Fruit fly (Drosophila melanogaster) whole organism, embryonic: ENCODE measurements around the gene Fitm.

Experiments
- Ada2b ChIP-seq: fragments of 200-800 bp; sonication (Bioruptor generic); IDR thresholded peaks from 2 replicates; pipeline ENCODE4 v1.3.6; 2022; ENCODE audit warnings: missing biosample characterization, missing genetic modification characterization
- Bteb2 ChIP-seq: fragments of 200-800 bp; sonication (Bioruptor generic); optimal IDR thresholded peaks from 2 replicates; lab custom pipeline; 2016; ENCODE audit warnings: missing biosample characterization, missing genetic modification characterization
- CG10267 ChIP-seq: fragments of 200-800 bp; sonication (Bioruptor generic); optimal IDR thresholded peaks from 2 replicates; lab custom pipeline; 2018; ENCODE audit warnings: missing biosample characterization, mild to moderate bottlenecking, missing genetic modification characterization, moderate library complexity
- CG10543 ChIP-seq: fragments of 200-800 bp; sonication (Bioruptor generic); optimal IDR thresholded peaks from 3 replicates; lab custom pipeline; 2017; ENCODE audit warnings: missing biosample characterization, mild to moderate bottlenecking, missing genetic modification characterization, moderate library complexity
- CG12299 ChIP-seq: fragments of 200-800 bp; sonication (Bioruptor generic); optimal IDR thresholded peaks from 2 replicates; lab custom pipeline; 2018; ENCODE audit warnings: missing biosample characterization, mild to moderate bottlenecking, missing genetic modification characterization
- CG14710 ChIP-seq: fragments of 200-800 bp; sonication (Bioruptor generic); optimal IDR thresholded peaks from 3 replicates; lab custom pipeline; 2019; ENCODE audit warnings: missing biosample characterization, mild to moderate bottlenecking, missing genetic modification characterization, moderate library complexity
- CG15269 ChIP-seq: fragments of 200-800 bp; sonication (Bioruptor generic); optimal IDR thresholded peaks from 2 replicates; lab custom pipeline; 2018; ENCODE audit warnings: missing biosample characterization, mild to moderate bottlenecking, missing genetic modification characterization, moderate library complexity
- CG1529 ChIP-seq: fragments of 200-800 bp; sonication (Bioruptor generic); optimal IDR thresholded peaks from 3 replicates; lab custom pipeline; 2018; ENCODE audit warnings: missing biosample characterization, missing genetic modification characterization
- CG16813 ChIP-seq: fragments of 200-800 bp; sonication (Bioruptor generic); IDR thresholded peaks from 3 replicates; pipeline ENCODE4 v1.3.6; 2022; ENCODE audit warnings: missing biosample characterization, missing genetic modification characterization; ENCODE audit not compliant: partially characterized antibody
- CG17385 ChIP-seq: fragments of 200-800 bp; sonication (Bioruptor generic); optimal IDR thresholded peaks from 3 replicates; lab custom pipeline; 2018; ENCODE audit warnings: missing biosample characterization, mild to moderate bottlenecking, missing genetic modification characterization
- CG18476 ChIP-seq: fragments of 200-800 bp; sonication (Bioruptor generic); optimal IDR thresholded peaks from 2 replicates; lab custom pipeline; 2016; ENCODE audit warnings: missing biosample characterization, mild to moderate bottlenecking, missing genetic modification characterization
- CG18764 ChIP-seq: fragments of 200-800 bp; sonication (Bioruptor generic); optimal IDR thresholded peaks from 3 replicates; lab custom pipeline; 2016; ENCODE audit warnings: missing biosample characterization, missing genetic modification characterization
- CG2199 ChIP-seq: fragments of 200-800 bp; sonication (Bioruptor generic); IDR thresholded peaks from 3 replicates; pipeline ENCODE4 v1.3.6; 2022; ENCODE audit warnings: missing biosample characterization, missing genetic modification characterization
- CG2875 ChIP-seq: fragments of 200-800 bp; sonication (Bioruptor generic); optimal IDR thresholded peaks from 2 replicates; lab custom pipeline; 2017; ENCODE audit warnings: missing biosample characterization, mild to moderate bottlenecking, missing genetic modification characterization, missing genetic modification reagents
- CG31224 ChIP-seq: fragments of 200-800 bp; sonication (Bioruptor generic); IDR thresholded peaks from 2 replicates; pipeline ENCODE4 v1.3.6; 2022; ENCODE audit warnings: missing biosample characterization, missing genetic modification characterization
- CG5180 ChIP-seq: fragments of 200-800 bp; sonication (Bioruptor generic); optimal IDR thresholded peaks from 3 replicates; lab custom pipeline; 2017; ENCODE audit warnings: missing biosample characterization, missing genetic modification characterization, mild to moderate bottlenecking, moderate library complexity, missing genetic modification reagents
- CG6791 ChIP-seq: fragments of 200-800 bp; sonication (Bioruptor generic); IDR thresholded peaks from 3 replicates; pipeline ENCODE4 v1.3.6; 2022; ENCODE audit warnings: missing biosample characterization, missing genetic modification characterization; ENCODE audit not compliant: partially characterized antibody
- CG7556 ChIP-seq: fragments of 200-800 bp; sonication (Bioruptor generic); optimal IDR thresholded peaks from 2 replicates; lab custom pipeline; 2017; ENCODE audit warnings: missing biosample characterization, mild to moderate bottlenecking, missing genetic modification characterization
- CG8290 ChIP-seq, 3 experiments: fragments of 200-800 bp; sonication (Bioruptor generic); optimal IDR thresholded peaks; 2 replicates each; lab custom pipeline; 2016 to 2019; ENCODE audit warnings: missing biosample characterization in 3 of 3, missing genetic modification characterization in 3 of 3, mild to moderate bottlenecking in 2 of 3, moderate library complexity in 1 of 3
- CG8924 ChIP-seq: fragments of 200-800 bp; optimal IDR thresholded peaks from 3 replicates; lab custom pipeline; 2019; ENCODE audit warnings: missing biosample characterization, mild to moderate bottlenecking, missing genetic modification characterization, moderate library complexity
- CG8944 ChIP-seq: fragments of 200-800 bp; sonication (Bioruptor generic); optimal IDR thresholded peaks from 3 replicates; lab custom pipeline; 2016; ENCODE audit warnings: missing biosample characterization, missing genetic modification characterization
- Dip2 ChIP-seq: fragments of 200-800 bp; sonication (Bioruptor generic); IDR thresholded peaks from 2 replicates; pipeline ENCODE4 v1.3.6; 2022; ENCODE audit warnings: missing biosample characterization, missing genetic modification characterization
- Dip3 ChIP-seq: fragments of 200-800 bp; sonication (Bioruptor generic); optimal IDR thresholded peaks from 3 replicates; lab custom pipeline; 2016; ENCODE audit warnings: missing biosample characterization, missing genetic modification characterization
- Doc3 ChIP-seq: fragments of 200-800 bp; sonication (Bioruptor generic); IDR thresholded peaks from 3 replicates; pipeline ENCODE4 v1.3.6; 2022; ENCODE audit warnings: missing biosample characterization, missing genetic modification characterization; ENCODE audit not compliant: partially characterized antibody
- Fer2 ChIP-seq: fragments of 200-800 bp; sonication (Bioruptor generic); optimal IDR thresholded peaks from 2 replicates; lab custom pipeline; 2018; ENCODE audit warnings: missing biosample characterization, mild to moderate bottlenecking, missing genetic modification characterization, moderate library complexity
- Gsc ChIP-seq: fragments of 200-800 bp; sonication (Bioruptor generic); IDR thresholded peaks from 2 replicates; pipeline ENCODE4 v1.3.6; 2022; ENCODE audit warnings: missing biosample characterization, missing genetic modification characterization
- H15 ChIP-seq: fragments of 200-800 bp; sonication (Bioruptor generic); IDR thresholded peaks from 3 replicates; pipeline ENCODE4 v1.3.6; 2022; ENCODE audit warnings: missing biosample characterization, missing genetic modification characterization
- Lpt ChIP-seq: fragments of >200 bp; optimal IDR thresholded peaks from 2 replicates; lab custom pipeline; 2018; ENCODE audit warnings: missing biosample characterization, missing genetic modification characterization
- MESR4 ChIP-seq: fragments of 200-800 bp; sonication (Bioruptor generic); optimal IDR thresholded peaks from 2 replicates; lab custom pipeline; 2018; ENCODE audit warnings: missing biosample characterization, mild to moderate bottlenecking, missing genetic modification characterization, moderate library complexity
- Myb ChIP-seq: fragments of 200-800 bp; sonication (Bioruptor generic); optimal IDR thresholded peaks from 2 replicates; lab custom pipeline; 2016; ENCODE audit warnings: missing biosample characterization, missing genetic modification characterization
- NK7.1 ChIP-seq: fragments of 200-800 bp; sonication (Bioruptor generic); optimal IDR thresholded peaks from 3 replicates; lab custom pipeline; 2016; ENCODE audit warnings: missing biosample characterization, missing genetic modification characterization
- Oli ChIP-seq: fragments of 200-800 bp; sonication (Bioruptor generic); optimal IDR thresholded peaks from 2 replicates; lab custom pipeline; 2018; ENCODE audit warnings: missing biosample characterization, mild to moderate bottlenecking, missing genetic modification characterization, moderate library complexity
- Stat92E ChIP-seq, 3 experiments: fragments of >200 bp in 2 of 3; fragments of 200-800 bp in 1 of 3; sonication (Bioruptor generic) in 1 of 3; optimal IDR thresholded peaks; 2 replicates each; lab custom pipeline; 2017 to 2019; ENCODE audit warnings: missing biosample characterization in 3 of 3, missing genetic modification characterization in 3 of 3, mild to moderate bottlenecking in 1 of 3, moderate library complexity in 1 of 3
- abd-A ChIP-seq: fragments of 200-800 bp; sonication (Bioruptor generic); optimal IDR thresholded peaks from 3 replicates; lab custom pipeline; 2019; ENCODE audit warnings: missing biosample characterization, mild to moderate bottlenecking, missing genetic modification characterization, moderate library complexity
- bigmax ChIP-seq: fragments of 200-800 bp; sonication (Bioruptor generic); optimal IDR thresholded peaks from 2 replicates; lab custom pipeline; 2018; ENCODE audit warnings: missing biosample characterization, mild to moderate bottlenecking, missing genetic modification characterization
- br ChIP-seq: fragments of >200 bp; optimal IDR thresholded peaks from 2 replicates; lab custom pipeline; 2017
- btn ChIP-seq: fragments of 200-800 bp; sonication (Bioruptor generic); optimal IDR thresholded peaks from 2 replicates; lab custom pipeline; 2016; ENCODE audit warnings: missing biosample characterization, missing genetic modification characterization
- chinmo ChIP-seq: fragments of 200-800 bp; sonication (Bioruptor generic); IDR thresholded peaks from 4 replicates; pipeline ENCODE4 v1.3.6; 2022; ENCODE audit warnings: missing biosample characterization, missing genetic modification characterization; ENCODE audit not compliant: partially characterized antibody
- dan ChIP-seq: fragments of 200-800 bp; sonication (Bioruptor generic); IDR thresholded peaks from 2 replicates; pipeline ENCODE4 v1.3.6; 2022; ENCODE audit warnings: missing biosample characterization, missing genetic modification characterization
- gsb ChIP-seq: fragments of 200-800 bp; sonication (Bioruptor generic); IDR thresholded peaks from 2 replicates; pipeline ENCODE4 v1.3.6; 2022; ENCODE audit warnings: missing biosample characterization, missing genetic modification characterization
- hb ChIP-seq: fragments of 200-800 bp; sonication (Bioruptor generic); IDR thresholded peaks from 3 replicates; pipeline ENCODE4 v1.3.6; 2022; ENCODE audit warnings: missing biosample characterization, missing genetic modification characterization; ENCODE audit not compliant: partially characterized antibody
- jing ChIP-seq: fragments of 200-800 bp; sonication (Bioruptor generic); optimal IDR thresholded peaks from 2 replicates; lab custom pipeline; 2018; ENCODE audit warnings: missing biosample characterization, mild to moderate bottlenecking, missing genetic modification characterization
- org-1 ChIP-seq: fragments of 200-800 bp; sonication (Bioruptor generic); optimal IDR thresholded peaks from 2 replicates; lab custom pipeline; 2017; ENCODE audit warnings: missing biosample characterization, missing genetic modification characterization
- ro ChIP-seq: fragments of 200-800 bp; sonication (Bioruptor generic); IDR thresholded peaks from 2 replicates; pipeline ENCODE4 v1.3.6; 2022; ENCODE audit warnings: missing biosample characterization, missing genetic modification characterization
- row ChIP-seq: fragments of 200-800 bp; sonication (Bioruptor generic); IDR thresholded peaks from 3 replicates; pipeline ENCODE4 v1.3.6; 2022; ENCODE audit warnings: missing biosample characterization, missing genetic modification characterization
- sens-2 ChIP-seq: fragments of 200-800 bp; sonication (Bioruptor generic); IDR thresholded peaks from 2 replicates; pipeline ENCODE4 v1.3.6; 2022; ENCODE audit warnings: missing biosample characterization, missing genetic modification characterization
- seq ChIP-seq: fragments of 200-800 bp; sonication (Bioruptor generic); IDR thresholded peaks from 2 replicates; pipeline ENCODE4 v1.3.6; 2022; ENCODE audit warnings: missing biosample characterization, missing genetic modification characterization
- sim ChIP-seq: fragments of 200-800 bp; sonication (Bioruptor generic); IDR thresholded peaks from 2 replicates; pipeline ENCODE4 v1.3.6; 2022; ENCODE audit warnings: missing biosample characterization, missing genetic modification characterization
- sna ChIP-seq: fragments of 200-800 bp; sonication (Bioruptor generic); IDR thresholded peaks from 2 replicates; pipeline ENCODE4 v1.3.6; 2022; ENCODE audit warnings: missing biosample characterization, missing genetic modification characterization; ENCODE audit not compliant: partially characterized antibody
- tap ChIP-seq: fragments of 200-800 bp; optimal IDR thresholded peaks from 3 replicates; lab custom pipeline; 2019; ENCODE audit warnings: missing biosample characterization, mild to moderate bottlenecking, missing genetic modification characterization, moderate library complexity

The Fitm gene

dm6 chr3L:5139312-5139711, 6.6 kb downstream of the Fitm start, which contains the start of the genes Tcs5 and CHMP2B (continued):
- TF ChIP-seq jing (GFP tag; lab: Kevin White, UChicago) (peak; percentile 99), sna (GFP tag; lab: Robert Waterston, UW) (0 out of 2 replicates have a peak, but pooled peaks have one; percentile 42), org-1 (GFP tag; lab: Kevin White, UChicago) (peak; percentile 99), sens-2 (GFP tag; lab: Robert Waterston, UW) (peak; percentile 100), Dip3 (peak; percentile 100), row (peak; percentile 100), abd-A (tag; lab: Kevin White, UChicago) (no peak), CG8924 (peak; percentile 99), chinmo (0 out of 4 replicates have a peak, but pooled peaks have one; percentile 52), gsb (peak; percentile 100), br (lab: Kevin White, UChicago) (no peak), CG2199 (peak; percentile 100), Stat92E (GFP tag; optimal IDR thresholded peaks at IDR 0.05; lab: Kevin White, UChicago) (peak in 1 of 3 experiments; percentile 24), Myb (peak; percentile 94), CG8944 (GFP tag; lab: Kevin White, UChicago) (peak; percentile 100), CG8290 (GFP tag; optimal IDR thresholded peaks at IDR 0.05; lab: Kevin White, UChicago) (peak; percentile 99), CG8290 (tag; optimal IDR thresholded peaks at IDR 0.05; lab: Kevin White, UChicago) (peak; percentile 98 to 99), CG2875 (GFP tag; lab: Kevin White, UChicago) (peak; percentile 100), CG18764 (GFP tag; lab: Kevin White, UChicago) (peak; percentile 99), Oli (tag; lab: Kevin White, UChicago) (peak; percentile 100), H15 (GFP tag; lab: Robert Waterston, UW) (peak; percentile 100), CG1529 (peak; percentile 99), bigmax (peak; percentile 88), Doc3 (GFP tag; lab: Robert Waterston, UW) (no peak), Fer2 (tag; lab: Kevin White, UChicago) (peak; percentile 99), CG31224 (GFP tag; lab: Robert Waterston, UW) (peak; percentile 99), CG15269 (peak; percentile 100), CG10543 (GFP tag; lab: Kevin White, UChicago) (peak; percentile 99), Gsc (peak; percentile 100), MESR4 (peak; percentile 94), CG10267 (peak; percentile 97), tap (tag; lab: Kevin White, UChicago) (peak; percentile 99), dan (GFP tag; lab: Robert Waterston, UW) (peak; percentile 100), CG16813 (GFP tag; lab: Robert Waterston, UW) (peak; percentile 38; the same call in 1 of the 3 replicates), CG17385 (GFP tag; lab: Kevin White, UChicago) (peak; percentile 99), ro (GFP tag; lab: Robert Waterston, UW) (peak; percentile 100), Lpt (GFP tag; lab: Kevin White, UChicago) (no peak), NK7.1 (peak; percentile 99), CG5180 (peak; percentile 90), btn (GFP tag; lab: Kevin White, UChicago) (peak; percentile 99), CG7556 (GFP tag; lab: Kevin White, UChicago) (peak; percentile 99), CG12299 (tag; lab: Kevin White, UChicago) (peak; percentile 99), Dip2 (GFP tag; lab: Robert Waterston, UW) (peak; percentile 85), CG6791 (GFP tag; lab: Robert Waterston, UW) (peak; percentile 51; the same call in 1 of the 3 replicates), hb (GFP tag; lab: Robert Waterston, UW) (no peak), CG14710 (peak; percentile 99), seq (GFP tag; lab: Robert Waterston, UW) (peak; percentile 100), CG18476 (GFP tag; lab: Kevin White, UChicago) (peak; percentile 99), sim (peak; percentile 100), Ada2b (peak; percentile 100), Bteb2 (GFP tag; lab: Kevin White, UChicago) (peak; percentile 100)
